Fruit fly (Drosophila melanogaster): ENCODE measurements around the gene dtn.

The dtn gene

dm6 chrX:6225472-6226049 lies at the start of gene dtn:
Gene dtn, plus strand, starts transcription at chrX:6225647.
- TF ChIP-seq CTCF (optimal IDR thresholded peaks at IDR 0.05) (no peak), CG8478 (optimal IDR thresholded peaks at IDR 0.05) (no peak)

dm6 chrX:6179428-6179827 lies 46.0 kb upstream of the dtn start:
- TF ChIP-seq CG8478 (optimal IDR thresholded peaks at IDR 0.05) (no peak), CTCF (optimal IDR thresholded peaks at IDR 0.05) (no peak)

dm6 chrX:6192332-6192731 lies 33.1 kb upstream of the dtn start, which contains the start of gene Ca-alpha1T:
Gene Ca-alpha1T, minus strand, starts transcription at chrX:6192483.
- TF ChIP-seq CG8478 (optimal IDR thresholded peaks at IDR 0.05) (no peak), CTCF (optimal IDR thresholded peaks at IDR 0.05) (no peak)

dm6 chrX:6193183-6193810 lies 32.1 kb upstream of the dtn start:
- TF ChIP-seq CG8478 (optimal IDR thresholded peaks at IDR 0.05) (no peak), CTCF (optimal IDR thresholded peaks at IDR 0.05) (no peak)

- no peak for TF ChIP-seq CTCF (optimal IDR thresholded peaks at IDR 0.05)
These were observed 29.1 kb upstream of the dtn start, which contains the start of gene CG32750 for dm6 chrX:6196339-6196738. Gene CG32750, minus strand, starts transcription at chrX:6196439.

dm6 chrX:6198554-6198953 lies 26.9 kb upstream of the dtn start, which contains the start of gene CG32751:
Gene CG32751, minus strand, starts transcription at chrX:6198654.
- TF ChIP-seq CG8478 (optimal IDR thresholded peaks at IDR 0.05) (no peak), CTCF (optimal IDR thresholded peaks at IDR 0.05) (no peak)

dm6 chrX:6199791-6200190 lies 25.7 kb upstream of the dtn start, which contains the start of gene CG43090:
Gene CG43090, minus strand, starts transcription at chrX:6199891.
- TF ChIP-seq CTCF (optimal IDR thresholded peaks at IDR 0.05) = no peak
- no peak for TF ChIP-seq CG8478 (optimal IDR thresholded peaks at IDR 0.05)

- no peak for TF ChIP-seq CTCF (optimal IDR thresholded peaks at IDR 0.05)
- TF ChIP-seq CG8478 (optimal IDR thresholded peaks at IDR 0.05) = no peak
These were observed 24.0 kb upstream of the dtn start for dm6 chrX:6201459-6201858.

- TF ChIP-seq CG8478 (optimal IDR thresholded peaks at IDR 0.05) = no peak
These were observed 22.9 kb upstream of the dtn start, which contains the start of gene vanin-like for dm6 chrX:6202509-6202979. Gene vanin-like, minus strand, starts transcription at chrX:6202559.

- TF ChIP-seq CTCF (optimal IDR thresholded peaks at IDR 0.05) = no peak
- no peak for TF ChIP-seq CG8478 (optimal IDR thresholded peaks at IDR 0.05)
These were observed 20.3 kb upstream of the dtn start for dm6 chrX:6205099-6205498.

- TF ChIP-seq CTCF (optimal IDR thresholded peaks at IDR 0.05) = no peak
- no peak for TF ChIP-seq CG8478 (optimal IDR thresholded peaks at IDR 0.05)
These were observed 8.8 kb upstream of the dtn start for dm6 chrX:6216650-6217049.

- TF ChIP-seq CTCF (optimal IDR thresholded peaks at IDR 0.05) = no peak
- TF ChIP-seq CG8478 (optimal IDR thresholded peaks at IDR 0.05) = no peak
These were observed 6.2 kb upstream of the dtn start, which contains the start of gene Btnd for dm6 chrX:6219227-6219626. Gene Btnd, minus strand, starts transcription at chrX:6219327.

dm6 chrX:6219845-6220345 lies 5.6 kb upstream of the dtn start, which contains the start of gene Efr:
Gene Efr, plus strand, starts transcription at chrX:6219957.
- no peak for TF ChIP-seq CTCF (optimal IDR thresholded peaks at IDR 0.05)
- no peak for TF ChIP-seq CG8478 (optimal IDR thresholded peaks at IDR 0.05)

dm6 chrX:6224225-6225190 lies 939 bp upstream of the dtn start, which contains the start of gene sqh:
Gene sqh, minus strand, starts transcription at chrX:6225140.
- TF ChIP-seq CTCF (optimal IDR thresholded peaks at IDR 0.05) = no peak
- TF ChIP-seq CG8478 (optimal IDR thresholded peaks at IDR 0.05) = no peak

- TF ChIP-seq CG8478 (optimal IDR thresholded peaks at IDR 0.05) = no peak
These were observed 6.3 kb downstream of the dtn start for dm6 chrX:6231764-6232163.
